Worm (Caenorhabditis elegans) whole organism, L4/young adult: Measurements from ENCODE around the gene srlf-11.

Source experiments
- W03F9.2 ChIP-seq: fragments of 150-350 bp; optimal IDR thresholded peaks from 2 replicates; lab custom pipeline; 2014; ENCODE audit warnings: missing biosample characterization, missing genetic modification characterization
- dao-5 ChIP-seq: sonication (generic microtip); optimal IDR thresholded peaks from 2 replicates; lab custom pipeline; 2016; ENCODE audit warnings: missing genotype, missing genetic modification characterization, moderate library complexity, missing compliant biosample characterization
- him-1 ChIP-seq: sonication (generic microtip); optimal IDR thresholded peaks from 2 replicates; lab custom pipeline; 2016; ENCODE audit warnings: missing genotype, missing genetic modification reagents, missing genetic modification characterization, missing compliant biosample characterization

Gene srlf-11

ce11 chrIV:10876844-10877243 lies 9.0 kb downstream of the srlf-11 start, which contains the start of gene fipr-14:
Gene fipr-14, plus strand, starts transcription at chrIV:10877144.
- TF ChIP-seq W03F9.2 (tag; lab: Kevin White, UChicago) (no peak), dao-5 (tag; lab: Kevin White, UChicago) (no peak), him-1 (tag; lab: Kevin White, UChicago) (no peak)

ce11 chrIV:10874527-10874926 lies 11.3 kb downstream of the srlf-11 start, which contains the start of gene F13E9.12:
Gene F13E9.12, minus strand, starts transcription at chrIV:10874627.
- TF ChIP-seq dao-5 (tag; lab: Kevin White, UChicago) (no peak), him-1 (tag; lab: Kevin White, UChicago) (no peak), W03F9.2 (tag; lab: Kevin White, UChicago) (no peak)

ce11 chrIV:10870158-10870557 lies 15.7 kb downstream of the srlf-11 start:
- TF ChIP-seq dao-5 (tag; lab: Kevin White, UChicago), result no peak
- TF ChIP-seq him-1 (tag; lab: Kevin White, UChicago), result peak; percentile 1

- TF ChIP-seq W03F9.2 (tag; lab: Kevin White, UChicago), result no peak
- no peak for TF ChIP-seq dao-5 (tag; lab: Kevin White, UChicago)
- no peak for TF ChIP-seq him-1 (tag; lab: Kevin White, UChicago)
Measured at ce11 chrIV:10869642-10870041, 16.2 kb downstream of the srlf-11 start.

ce11 chrIV:10868629-10869251 lies 17.1 kb downstream of the srlf-11 start, which contains the start of gene F13E9.11:
Gene F13E9.11, minus strand, starts transcription at chrIV:10869135.
- no peak for TF ChIP-seq him-1 (tag; lab: Kevin White, UChicago)

ce11 chrIV:10867370-10868146 lies 18.3 kb downstream of the srlf-11 start:
- TF ChIP-seq W03F9.2 (tag; lab: Kevin White, UChicago) (no peak), dao-5 (tag; lab: Kevin White, UChicago) (no peak), him-1 (tag; lab: Kevin White, UChicago) (no peak)

ce11 chrIV:10864031-10864430 lies 21.8 kb downstream of the srlf-11 start, which contains the start of gene nish-1:
Gene nish-1, plus strand, starts transcription at chrIV:10864331.
- TF ChIP-seq dao-5 (tag; lab: Kevin White, UChicago) (no peak), him-1 (tag; lab: Kevin White, UChicago) (no peak), W03F9.2 (tag; lab: Kevin White, UChicago) (no peak)

ce11 chrIV:10861102-10861501 lies 24.7 kb downstream of the srlf-11 start, which contains the start of gene rbm-22:
Gene rbm-22, plus strand, starts transcription at chrIV:10861402.
- TF ChIP-seq him-1 (tag; lab: Kevin White, UChicago) (no peak), dao-5 (tag; lab: Kevin White, UChicago) (no peak), W03F9.2 (tag; lab: Kevin White, UChicago) (no peak)

ce11 chrIV:10858300-10859016 lies 27.4 kb downstream of the srlf-11 start, which contains the start of the genes T11G6.2 and hars-1:
Gene T11G6.2, minus strand, starts transcription at chrIV:10858496.
Gene hars-1, plus strand, starts transcription at chrIV:10858957.
- TF ChIP-seq him-1 (tag; lab: Kevin White, UChicago) (no peak), dao-5 (tag; lab: Kevin White, UChicago) (no peak), W03F9.2 (tag; lab: Kevin White, UChicago) (peak; percentile 31)

ce11 chrIV:10855946-10856345 lies 29.9 kb downstream of the srlf-11 start:
- TF ChIP-seq W03F9.2 (tag; lab: Kevin White, UChicago) (no peak), dao-5 (tag; lab: Kevin White, UChicago) (no peak), him-1 (tag; lab: Kevin White, UChicago) (no peak)

- TF ChIP-seq him-1 (tag; lab: Kevin White, UChicago), result no peak
- no peak for TF ChIP-seq W03F9.2 (tag; lab: Kevin White, UChicago)
- TF ChIP-seq dao-5 (tag; lab: Kevin White, UChicago), result no peak
Measured at ce11 chrIV:10855049-10855448, 30.8 kb downstream of the srlf-11 start, which contains the start of gene T11G6.3. Gene T11G6.3, minus strand, starts transcription at chrIV:10855237.

ce11 chrIV:10854042-10854441 lies 31.8 kb downstream of the srlf-11 start:
- TF ChIP-seq W03F9.2 (tag; lab: Kevin White, UChicago), result no peak
- TF ChIP-seq him-1 (tag; lab: Kevin White, UChicago), result no peak
- no peak for TF ChIP-seq dao-5 (tag; lab: Kevin White, UChicago)

- TF ChIP-seq W03F9.2 (tag; lab: Kevin White, UChicago), result no peak
- no peak for TF ChIP-seq dao-5 (tag; lab: Kevin White, UChicago)
- no peak for TF ChIP-seq him-1 (tag; lab: Kevin White, UChicago)
Measured at ce11 chrIV:10852403-10852802, 33.4 kb downstream of the srlf-11 start.
